Worm (Caenorhabditis elegans) whole organism, early embryonic: ENCODE results near the gene egl-13.
A peak's percentile ranks its signal among the peaks of the same experiment; 100 is the strongest.

ENCODE experiments used
- B0310.2 ChIP-seq: sonication (generic microtip); optimal IDR thresholded peaks from 2 replicates; lab custom pipeline; 2016; ENCODE audit warnings: mild to moderate bottlenecking, missing genetic modification characterization, missing compliant biosample characterization
- F13C5.2 ChIP-seq: sonication (generic microtip); optimal IDR thresholded peaks from 2 replicates; lab custom pipeline; 2017; ENCODE audit warnings: mild to moderate bottlenecking, missing genetic modification characterization, inconsistent platforms, missing compliant biosample characterization
- aly-1 ChIP-seq: sonication (generic microtip); optimal IDR thresholded peaks from 2 replicates; lab custom pipeline; 2016; ENCODE audit warnings: missing genetic modification characterization, missing compliant biosample characterization
- ama-1 ChIP-seq: fragments of 150-350 bp; optimal IDR thresholded peaks from 2 replicates; lab custom pipeline; 2014
- ceh-13 ChIP-seq: fragments of 200-800 bp; sonication (Bioruptor generic); optimal IDR thresholded peaks from 2 replicates; lab custom pipeline; 2018; ENCODE audit warnings: mild to moderate bottlenecking, missing genetic modification characterization, missing compliant biosample characterization
- ceh-36 ChIP-seq: sonication (generic microtip); optimal IDR thresholded peaks from 2 replicates; lab custom pipeline; 2016; ENCODE audit warnings: missing genetic modification characterization, inconsistent platforms, missing compliant biosample characterization
- ets-7 ChIP-seq: sonication (generic microtip); optimal IDR thresholded peaks from 2 replicates; lab custom pipeline; 2016; ENCODE audit warnings: missing genotype, missing genetic modification characterization, missing compliant biosample characterization
- flt-1 ChIP-seq: fragments of 200-800 bp; sonication (Bioruptor generic); IDR thresholded peaks from 2 replicates; pipeline ENCODE4 v1.3.6; 2022; ENCODE audit warnings: missing genetic modification characterization, missing compliant biosample characterization
- hmbx-1 ChIP-seq: sonication (generic microtip); optimal IDR thresholded peaks from 2 replicates; lab custom pipeline; 2016; ENCODE audit warnings: mild to moderate bottlenecking, missing genetic modification characterization, missing compliant biosample characterization
- hmg-4 ChIP-seq: fragments of 200-800 bp; sonication (Bioruptor generic); optimal IDR thresholded peaks from 2 replicates; lab custom pipeline; 2018; ENCODE audit warnings: mild to moderate bottlenecking, missing genetic modification characterization, missing compliant biosample characterization
- hnd-1 ChIP-seq: sonication (generic microtip); optimal IDR thresholded peaks from 2 replicates; lab custom pipeline; 2016; ENCODE audit warnings: missing genetic modification characterization, missing compliant biosample characterization
- pes-1 ChIP-seq: fragments of 200-800 bp; sonication (Bioruptor generic); IDR thresholded peaks from 2 replicates; pipeline ENCODE4 v1.3.6; 2022; ENCODE audit warnings: missing genetic modification reagents, missing genetic modification characterization, missing compliant biosample characterization
- scrt-1 ChIP-seq: fragments of 200-800 bp; sonication (Bioruptor generic); IDR thresholded peaks from 2 replicates; pipeline ENCODE4 v1.3.6; 2022; ENCODE audit warnings: missing genetic modification characterization, missing compliant biosample characterization
- sea-1 ChIP-seq: fragments of 200-800 bp; sonication (Bioruptor generic); conservative IDR thresholded peaks from 2 replicates; pipeline ENCODE4 v1.3.6; 2022; ENCODE audit warnings: missing genetic modification characterization, missing compliant biosample characterization
- tbx-11 ChIP-seq: fragments of 200-800 bp; sonication (Bioruptor generic); IDR thresholded peaks from 2 replicates; pipeline ENCODE4 v1.3.6; 2022; ENCODE audit warnings: missing genetic modification characterization, missing compliant biosample characterization
- tbx-37 ChIP-seq: fragments of 200-800 bp; sonication (Bioruptor generic); conservative IDR thresholded peaks from 2 replicates; pipeline ENCODE4 v1.3.6; 2022; ENCODE audit warnings: missing genetic modification reagents, missing genetic modification characterization, missing compliant biosample characterization
- tra-4 ChIP-seq: sonication (generic microtip); optimal IDR thresholded peaks from 2 replicates; lab custom pipeline; 2017; ENCODE audit warnings: missing genetic modification characterization, missing compliant biosample characterization

egl-13 gene

ce11 chrX:5695416-5695815 lies 31.8 kb downstream of the egl-13 start:
- TF ChIP-seq sea-1 (GFP tag; lab: Robert Waterston, UW) (no peak), ets-7 (no peak), tbx-11 (GFP tag; lab: Robert Waterston, UW) (no peak), ceh-13 (no peak), flt-1 (no peak), tbx-37 (no peak), hmbx-1 (no peak), hnd-1 (tag; lab: Kevin White, UChicago) (no peak), B0310.2 (tag; lab: Kevin White, UChicago) (no peak), ama-1 (lab: Kevin White, UChicago) (no peak), aly-1 (tag; lab: Kevin White, UChicago) (no peak), hmg-4 (GFP tag; lab: Kevin White, UChicago) (no peak)

- TF ChIP-seq hmg-4 (GFP tag; lab: Kevin White, UChicago), result peak; percentile 59
- TF ChIP-seq B0310.2 (tag; lab: Kevin White, UChicago), result no peak
Observed at ce11 chrX:5696197-5696596, 32.6 kb downstream of the egl-13 start.

ce11 chrX:5697208-5697607 lies 33.6 kb downstream of the egl-13 start, which contains the start of gene W01C8.5:
W01C8.5 (minus strand) TSS chrX:5697308.
- TF ChIP-seq ama-1 (lab: Kevin White, UChicago) (no peak), tbx-37 (no peak), scrt-1 (GFP tag; lab: Robert Waterston, UW) (no peak), tbx-11 (GFP tag; lab: Robert Waterston, UW) (no peak), hmg-4 (GFP tag; lab: Kevin White, UChicago) (no peak), sea-1 (GFP tag; lab: Robert Waterston, UW) (no peak), ceh-36 (tag; lab: Kevin White, UChicago) (no peak), tra-4 (tag; lab: Kevin White, UChicago) (no peak), pes-1 (GFP tag; lab: Robert Waterston, UW) (no peak)

- no peak for TF ChIP-seq tbx-11 (GFP tag; lab: Robert Waterston, UW)
- 0 out of 2 replicates have a peak, but pooled peaks have one; percentile 13 for TF ChIP-seq flt-1
- 0 out of 2 replicates have a peak, but pooled peaks have one; percentile 26 for TF ChIP-seq sea-1 (GFP tag; lab: Robert Waterston, UW)
Observed at ce11 chrX:5698419-5698818, 34.8 kb downstream of the egl-13 start.

ce11 chrX:5699555-5699954 lies 35.9 kb downstream of the egl-13 start:
- TF ChIP-seq tbx-11 (GFP tag; lab: Robert Waterston, UW) (no peak), F13C5.2 (tag; lab: Kevin White, UChicago) (no peak), B0310.2 (tag; lab: Kevin White, UChicago) (no peak), hmg-4 (GFP tag; lab: Kevin White, UChicago) (no peak), ceh-13 (no peak), ets-7 (no peak), pes-1 (GFP tag; lab: Robert Waterston, UW) (no peak), scrt-1 (GFP tag; lab: Robert Waterston, UW) (no peak), flt-1 (no peak), tbx-37 (no peak), tra-4 (tag; lab: Kevin White, UChicago) (no peak), ceh-36 (tag; lab: Kevin White, UChicago) (no peak), ama-1 (lab: Kevin White, UChicago) (no peak), hnd-1 (tag; lab: Kevin White, UChicago) (no peak), aly-1 (tag; lab: Kevin White, UChicago) (no peak), hmbx-1 (no peak), sea-1 (GFP tag; lab: Robert Waterston, UW) (no peak)

- TF ChIP-seq pes-1 (GFP tag; lab: Robert Waterston, UW) (peak; percentile 98), ama-1 (lab: Kevin White, UChicago) (no peak), sea-1 (GFP tag; lab: Robert Waterston, UW) (peak; percentile 97), B0310.2 (tag; lab: Kevin White, UChicago) (peak; percentile 90), tra-4 (tag; lab: Kevin White, UChicago) (peak; percentile 73), ceh-13 (peak; percentile 87), hmg-4 (GFP tag; lab: Kevin White, UChicago) (peak; percentile 94), scrt-1 (GFP tag; lab: Robert Waterston, UW) (peak; percentile 98), aly-1 (tag; lab: Kevin White, UChicago) (peak; percentile 92), F13C5.2 (tag; lab: Kevin White, UChicago) (peak; percentile 93), ets-7 (peak; percentile 81), ceh-36 (tag; lab: Kevin White, UChicago) (peak; percentile 98), hnd-1 (tag; lab: Kevin White, UChicago) (peak; percentile 86), tbx-37 (peak; percentile 97), flt-1 (peak; percentile 99), hmbx-1 (peak; percentile 74), tbx-11 (GFP tag; lab: Robert Waterston, UW) (peak; percentile 97)
Observed at ce11 chrX:5707809-5708208, 44.2 kb downstream of the egl-13 start.

ce11 chrX:5709205-5709604 lies 45.6 kb downstream of the egl-13 start:
- TF ChIP-seq ceh-13 (no peak), F13C5.2 (tag; lab: Kevin White, UChicago) (no peak), ets-7 (no peak), flt-1 (no peak), tbx-11 (GFP tag; lab: Robert Waterston, UW) (no peak), B0310.2 (tag; lab: Kevin White, UChicago) (no peak), hmg-4 (GFP tag; lab: Kevin White, UChicago) (no peak), hnd-1 (tag; lab: Kevin White, UChicago) (no peak), aly-1 (tag; lab: Kevin White, UChicago) (no peak)

ce11 chrX:5710637-5711036 lies 47.0 kb downstream of the egl-13 start, which contains the start of gene cat-1:
cat-1 (minus strand) TSS chrX:5710737.
- TF ChIP-seq hmg-4 (GFP tag; lab: Kevin White, UChicago), result no peak
- no peak for TF ChIP-seq ceh-36 (tag; lab: Kevin White, UChicago)
